Fruit fly (Drosophila melanogaster) whole organism, wandering third instar larva: ENCODE measurements around the gene pum.

Experiments used
- Dfd ChIP-seq: fragments of >200 bp; optimal IDR thresholded peaks from 2 replicates; lab custom pipeline; 2017; ENCODE audit warnings: missing biosample characterization, missing genetic modification characterization
- Mio ChIP-seq: sonication (Bioruptor generic); optimal IDR thresholded peaks from 2 replicates; lab custom pipeline; 2016; ENCODE audit warnings: missing biosample characterization, missing genetic modification characterization
- OdsH ChIP-seq: fragments of 200-800 bp; sonication (Bioruptor generic); optimal IDR thresholded peaks from 2 replicates; lab custom pipeline; 2016; ENCODE audit warnings: missing biosample characterization, mild to moderate bottlenecking, missing genetic modification characterization
- dsf ChIP-seq: sonication (Bioruptor generic); optimal IDR thresholded peaks from 2 replicates; lab custom pipeline; 2016; ENCODE audit warnings: missing biosample characterization, missing genetic modification characterization, borderline replicate concordance
- ey ChIP-seq: fragments of 200-800 bp; sonication (Bioruptor generic); optimal IDR thresholded peaks from 2 replicates; lab custom pipeline; 2016; ENCODE audit warnings: missing biosample characterization, missing genetic modification characterization
- lola ChIP-seq: fragments of >200 bp; optimal IDR thresholded peaks from 2 replicates; lab custom pipeline; 2017; ENCODE audit warnings: missing biosample characterization, missing genetic modification characterization
- sv ChIP-seq: fragments of 200-800 bp; sonication (Bioruptor generic); optimal IDR thresholded peaks from 3 replicates; lab custom pipeline; 2016; ENCODE audit warnings: missing biosample characterization, missing genetic modification characterization

- no peak for TF ChIP-seq sv
- TF ChIP-seq lola, result no peak
- no peak for TF ChIP-seq ey (GFP tag; lab: Kevin White, UChicago)
- TF ChIP-seq OdsH (GFP tag; lab: Kevin White, UChicago), result no peak
- TF ChIP-seq Dfd (GFP tag; lab: Kevin White, UChicago), result no peak
- no peak for TF ChIP-seq dsf (GFP tag; lab: Kevin White, UChicago)
- no peak for TF ChIP-seq Mio (GFP tag; lab: Kevin White, UChicago)
These were observed 212.5 kb downstream of the pum start for dm6 chr3R:9024835-9025510.
